Fruit fly (Drosophila melanogaster) whole organism, wandering third instar larva: Measurements from ENCODE around the gene CG10587.

Experiments used
- Abd-B ChIP-seq: fragments of >200 bp; optimal IDR thresholded peaks from 2 replicates; lab custom pipeline; 2017; ENCODE audit warnings: missing biosample characterization, missing genetic modification characterization
- CG32264 ChIP-seq: fragments of 200-800 bp; sonication (Bioruptor generic); optimal IDR thresholded peaks from 2 replicates; lab custom pipeline; 2016; ENCODE audit warnings: missing biosample characterization, missing genetic modification characterization
- Dif ChIP-seq: fragments of 200-275, 200-300 bp; sonication (Bioruptor generic); optimal IDR thresholded peaks from 2 replicates; lab custom pipeline; 2018; ENCODE audit warnings: missing biosample characterization, missing genetic modification characterization; ENCODE audit not compliant: partially characterized antibody
- Hr83 ChIP-seq: fragments of 200-300 bp; sonication (Bioruptor generic); optimal IDR thresholded peaks from 2 replicates; lab custom pipeline; 2016; ENCODE audit warnings: missing biosample characterization, mild to moderate bottlenecking, missing genetic modification characterization, moderate library complexity; ENCODE audit not compliant: poor library complexity, severe bottlenecking
- Mio ChIP-seq: sonication (Bioruptor generic); optimal IDR thresholded peaks from 2 replicates; lab custom pipeline; 2016; ENCODE audit warnings: missing biosample characterization, missing genetic modification characterization
- Rel ChIP-seq, 2 experiments: fragments of 200-800 bp; sonication (Bioruptor generic) in 1 of 2; optimal IDR thresholded peaks; 2 replicates in 1 of 2; 3 replicates in 1 of 2; lab custom pipeline; 2016 to 2019; ENCODE audit warnings: mild to moderate bottlenecking in 2 of 2, missing biosample characterization in 2 of 2, missing genetic modification characterization in 2 of 2, moderate library complexity in 1 of 2
- Vsx2 ChIP-seq: fragments of 200-300, 225-300 bp; sonication (Bioruptor generic); optimal IDR thresholded peaks from 2 replicates; lab custom pipeline; 2018; ENCODE audit warnings: missing biosample characterization, missing genetic modification characterization; ENCODE audit not compliant: partially characterized antibody
- dl ChIP-seq, 2 experiments: fragments of 175-275, 200-275 bp in 1 of 2; fragments of 200-275 bp in 1 of 2; sonication (Bioruptor generic); optimal IDR thresholded peaks; lab custom pipeline; 2018; ENCODE audit warnings: mild to moderate bottlenecking in 2 of 2, missing biosample characterization in 2 of 2, missing genetic modification characterization in 2 of 2, moderate library complexity in 2 of 2; ENCODE audit not compliant: partially characterized antibody in 2 of 2, insufficient read depth in 1 of 2
- dmrt93B ChIP-seq: fragments of 200-800 bp; sonication (Bioruptor generic); optimal IDR thresholded peaks from 2 replicates; lab custom pipeline; 2018; ENCODE audit warnings: missing biosample characterization, mild to moderate bottlenecking, missing genetic modification characterization
- pan ChIP-seq: fragments of >200 bp; optimal IDR thresholded peaks from 2 replicates; lab custom pipeline; 2017
- psq ChIP-seq: fragments of 200-800 bp; sonication (Bioruptor generic); optimal IDR thresholded peaks from 3 replicates; lab custom pipeline; 2017; ENCODE audit warnings: missing biosample characterization, mild to moderate bottlenecking, missing genetic modification characterization, moderate library complexity
- sage ChIP-seq: fragments of 200-800 bp; sonication (Bioruptor generic); optimal IDR thresholded peaks from 2 replicates; lab custom pipeline; 2016; ENCODE audit warnings: missing biosample characterization, mild to moderate bottlenecking, missing genetic modification characterization
- usp ChIP-seq: fragments of >200 bp; optimal IDR thresholded peaks from 2 replicates; lab custom pipeline; 2017; ENCODE audit warnings: missing biosample characterization, missing genetic modification characterization

DNA sequence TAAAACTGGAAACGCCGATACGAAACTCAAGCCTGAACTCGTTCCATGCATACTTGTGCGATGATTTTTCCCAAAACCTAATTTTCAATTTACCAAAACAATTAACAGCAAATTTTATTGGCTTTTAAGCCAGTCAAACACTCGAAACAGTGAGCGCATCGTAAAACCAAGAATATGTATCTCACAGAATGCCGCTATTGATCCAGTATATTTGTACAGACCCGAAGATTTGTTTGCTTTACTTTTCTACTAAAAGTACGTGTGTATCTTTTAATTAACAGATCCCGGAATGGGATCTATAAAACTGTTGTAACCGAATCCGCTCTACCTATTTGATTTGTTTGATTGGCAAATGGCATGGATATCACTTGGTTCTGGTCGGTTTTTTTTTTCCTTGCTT lies 8.2 kb downstream of the CG10587 start:
- TF ChIP-seq dl (GFP tag; optimal IDR thresholded peaks at IDR 0.05; lab: Kevin White, UChicago; ENCODE audit: insufficient read depth in 1 of 2, partially characterized antibody in 2 of 2): no peak
- TF ChIP-seq Hr83 (GFP tag; lab: Kevin White, UChicago): no peak
- no peak for TF ChIP-seq Rel (GFP tag; optimal IDR thresholded peaks at IDR 0.05; lab: Kevin White, UChicago)
- no peak for TF ChIP-seq Rel (tag; optimal IDR thresholded peaks at IDR 0.05; lab: Kevin White, UChicago)
- TF ChIP-seq sage: no peak
- TF ChIP-seq Dif (GFP tag; lab: Kevin White, UChicago): no peak
- no peak for TF ChIP-seq Vsx2 (GFP tag; lab: Kevin White, UChicago)
- no peak for TF ChIP-seq dmrt93B (GFP tag; lab: Kevin White, UChicago)
- TF ChIP-seq Abd-B (GFP tag; lab: Kevin White, UChicago): no peak
- no peak for TF ChIP-seq pan (lab: Kevin White, UChicago)
- TF ChIP-seq CG32264: no peak
- no peak for TF ChIP-seq Mio (GFP tag; lab: Kevin White, UChicago)
- no peak for TF ChIP-seq psq (GFP tag; lab: Kevin White, UChicago)
- no peak for TF ChIP-seq usp
